Fruit fly (Drosophila melanogaster): ENCODE measurements around the gene cdi.

Gene cdi

dm6 chr3R:19112372-19112771 lies 18.3 kb upstream of the cdi start:
- TF ChIP-seq GATAd (GFP tag; optimal IDR thresholded peaks at IDR 0.05) (no peak), Vsx2 (GFP tag; optimal IDR thresholded peaks at IDR 0.05; ENCODE audit: partially characterized antibody) (no peak), tai (GFP tag; optimal IDR thresholded peaks at IDR 0.05) (no peak), jim (GFP tag; optimal IDR thresholded peaks at IDR 0.05) (no peak), N (GFP tag; optimal IDR thresholded peaks at IDR 0.05) (no peak), OdsH (GFP tag; optimal IDR thresholded peaks at IDR 0.05) (no peak), dsf (GFP tag; optimal IDR thresholded peaks at IDR 0.05; ENCODE audit: borderline replicate concordance) (no peak), lola (GFP tag; optimal IDR thresholded peaks at IDR 0.05) (no peak)

dm6 chr3R:19111159-19111558 lies 17.1 kb upstream of the cdi start:
- TF ChIP-seq CrebA (GFP tag; optimal IDR thresholded peaks at IDR 0.05; ENCODE audit: borderline replicate concordance) (no peak), Hr78 (GFP tag; optimal IDR thresholded peaks at IDR 0.05) (no peak), dl (GFP tag; optimal IDR thresholded peaks at IDR 0.05; ENCODE audit: insufficient read depth in 1 of 2, partially characterized antibody in 2 of 2) (no peak), usp (GFP tag; optimal IDR thresholded peaks at IDR 0.05) (no peak), rgr (GFP tag; optimal IDR thresholded peaks at IDR 0.05) (no peak), sage (GFP tag; optimal IDR thresholded peaks at IDR 0.05) (no peak), Dfd (GFP tag; optimal IDR thresholded peaks at IDR 0.05) (no peak), h (GFP tag; optimal IDR thresholded peaks at IDR 0.05) (no peak), Vsx2 (GFP tag; optimal IDR thresholded peaks at IDR 0.05; ENCODE audit: partially characterized antibody) (no peak), Rel (GFP tag; optimal IDR thresholded peaks at IDR 0.05) (no peak), Rel (tag; optimal IDR thresholded peaks at IDR 0.05) (no peak), CG32264 (GFP tag; optimal IDR thresholded peaks at IDR 0.05) (no peak), psq (GFP tag; optimal IDR thresholded peaks at IDR 0.05) (no peak), woc (GFP tag; optimal IDR thresholded peaks at IDR 0.05) (no peak), ey (GFP tag; optimal IDR thresholded peaks at IDR 0.05) (no peak), GATAd (GFP tag; optimal IDR thresholded peaks at IDR 0.05) (no peak), Jra (GFP tag; optimal IDR thresholded peaks at IDR 0.05) (no peak), CG9705 (GFP tag; optimal IDR thresholded peaks at IDR 0.05) (no peak)

- no peak for TF ChIP-seq HLH106 (tag; optimal IDR thresholded peaks at IDR 0.05)
- TF ChIP-seq jim (GFP tag; optimal IDR thresholded peaks at IDR 0.05), result no peak
- no peak for TF ChIP-seq Sp1 (GFP tag; optimal IDR thresholded peaks at IDR 0.05)
- no peak for TF ChIP-seq fru (GFP tag; optimal IDR thresholded peaks at IDR 0.05)
- no peak for TF ChIP-seq Jra (GFP tag; optimal IDR thresholded peaks at IDR 0.05)
- no peak for TF ChIP-seq CrebA (GFP tag; optimal IDR thresholded peaks at IDR 0.05; ENCODE audit: borderline replicate concordance)
- TF ChIP-seq br (GFP tag; optimal IDR thresholded peaks at IDR 0.05), result no peak
- TF ChIP-seq Dif (GFP tag; optimal IDR thresholded peaks at IDR 0.05; ENCODE audit: partially characterized antibody), result no peak
- no peak for TF ChIP-seq Dfd (GFP tag; optimal IDR thresholded peaks at IDR 0.05)
- TF ChIP-seq CG9705 (GFP tag; optimal IDR thresholded peaks at IDR 0.05), result no peak
- no peak for TF ChIP-seq dmrt93B (GFP tag; optimal IDR thresholded peaks at IDR 0.05)
- TF ChIP-seq ey (GFP tag; optimal IDR thresholded peaks at IDR 0.05), result no peak
- TF ChIP-seq pan (optimal IDR thresholded peaks at IDR 0.05), result no peak
- TF ChIP-seq foxo (GFP tag; optimal IDR thresholded peaks at IDR 0.05), result no peak
Measured at dm6 chr3R:19108126-19108525, 14.1 kb upstream of the cdi start.

dm6 chr3R:19107058-19107457 lies 13.0 kb upstream of the cdi start:
- TF ChIP-seq N (GFP tag; optimal IDR thresholded peaks at IDR 0.05), result no peak
- TF ChIP-seq dl (GFP tag; optimal IDR thresholded peaks at IDR 0.05; ENCODE audit: insufficient read depth in 1 of 2, partially characterized antibody in 2 of 2), result no peak
- no peak for TF ChIP-seq CG32264 (GFP tag; optimal IDR thresholded peaks at IDR 0.05)
- TF ChIP-seq br (GFP tag; optimal IDR thresholded peaks at IDR 0.05), result no peak
- no peak for TF ChIP-seq h (GFP tag; optimal IDR thresholded peaks at IDR 0.05)
- no peak for TF ChIP-seq Vsx2 (GFP tag; optimal IDR thresholded peaks at IDR 0.05; ENCODE audit: partially characterized antibody)
- no peak for TF ChIP-seq psq (GFP tag; optimal IDR thresholded peaks at IDR 0.05)
- no peak for TF ChIP-seq fru (GFP tag; optimal IDR thresholded peaks at IDR 0.05)
- TF ChIP-seq sage (GFP tag; optimal IDR thresholded peaks at IDR 0.05), result no peak
- no peak for TF ChIP-seq CrebA (GFP tag; optimal IDR thresholded peaks at IDR 0.05; ENCODE audit: borderline replicate concordance)
- TF ChIP-seq CG9705 (GFP tag; optimal IDR thresholded peaks at IDR 0.05), result no peak
- TF ChIP-seq woc (GFP tag; optimal IDR thresholded peaks at IDR 0.05), result no peak
- TF ChIP-seq Mio (GFP tag; optimal IDR thresholded peaks at IDR 0.05), result no peak
- TF ChIP-seq dsf (GFP tag; optimal IDR thresholded peaks at IDR 0.05; ENCODE audit: borderline replicate concordance), result no peak
- TF ChIP-seq Sp1 (GFP tag; optimal IDR thresholded peaks at IDR 0.05), result no peak
- no peak for TF ChIP-seq Hr83 (GFP tag; optimal IDR thresholded peaks at IDR 0.05; ENCODE audit: poor library complexity, severe bottlenecking)
- no peak for TF ChIP-seq OdsH (GFP tag; optimal IDR thresholded peaks at IDR 0.05)
- TF ChIP-seq tai (GFP tag; optimal IDR thresholded peaks at IDR 0.05), result no peak
- no peak for TF ChIP-seq Abd-B (GFP tag; optimal IDR thresholded peaks at IDR 0.05)
- TF ChIP-seq jim (GFP tag; optimal IDR thresholded peaks at IDR 0.05), result no peak
